Worm (Caenorhabditis elegans) whole organism, L4/young adult: ENCODE data around the gene F38B7.11.

ENCODE experiments used
- W03F9.2 ChIP-seq: fragments of 150-350 bp; optimal IDR thresholded peaks from 2 replicates; lab custom pipeline; 2014; ENCODE audit warnings: missing biosample characterization, missing genetic modification characterization
- dao-5 ChIP-seq: sonication (generic microtip); optimal IDR thresholded peaks from 2 replicates; lab custom pipeline; 2016; ENCODE audit warnings: missing genotype, missing genetic modification characterization, moderate library complexity, missing compliant biosample characterization
- him-1 ChIP-seq: sonication (generic microtip); optimal IDR thresholded peaks from 2 replicates; lab custom pipeline; 2016; ENCODE audit warnings: missing genotype, missing genetic modification reagents, missing genetic modification characterization, missing compliant biosample characterization

The F38B7.11 gene

ce11 chrV:11521448-11521847 is 25.4 kb upstream of the F38B7.11 start, which contains the start of gene pafo-1:
TSS of gene pafo-1 (plus strand) at chrV:11521703.
- TF ChIP-seq him-1 (tag; lab: Kevin White, UChicago) (peak; percentile 12), W03F9.2 (tag; lab: Kevin White, UChicago) (peak; percentile 85), dao-5 (no peak)

- TF ChIP-seq him-1 (tag; lab: Kevin White, UChicago) (no peak), W03F9.2 (tag; lab: Kevin White, UChicago) (no peak), dao-5 (no peak)
These were observed 21.6 kb upstream of the F38B7.11 start for ce11 chrV:11525338-11525737.

ce11 chrV:11526927-11527491 is 19.9 kb upstream of the F38B7.11 start:
- TF ChIP-seq W03F9.2 (tag; lab: Kevin White, UChicago), result no peak

- TF ChIP-seq dao-5 (no peak), him-1 (tag; lab: Kevin White, UChicago) (no peak), W03F9.2 (tag; lab: Kevin White, UChicago) (no peak)
These were observed 19.4 kb upstream of the F38B7.11 start, which contains the start of gene ccch-1 for ce11 chrV:11527531-11527930. TSS of gene ccch-1 (plus strand) at chrV:11527831.

- TF ChIP-seq W03F9.2 (tag; lab: Kevin White, UChicago) (no peak), him-1 (tag; lab: Kevin White, UChicago) (no peak), dao-5 (no peak)
These were observed 18.1 kb upstream of the F38B7.11 start for ce11 chrV:11528633-11529327.

ce11 chrV:11529541-11529940 is 17.4 kb upstream of the F38B7.11 start:
- no peak for TF ChIP-seq W03F9.2 (tag; lab: Kevin White, UChicago)
- no peak for TF ChIP-seq him-1 (tag; lab: Kevin White, UChicago)

ce11 chrV:11531100-11531499 is 15.8 kb upstream of the F38B7.11 start:
- no peak for TF ChIP-seq W03F9.2 (tag; lab: Kevin White, UChicago)

- TF ChIP-seq dao-5 (peak; percentile 43), him-1 (tag; lab: Kevin White, UChicago) (no peak), W03F9.2 (tag; lab: Kevin White, UChicago) (peak; percentile 23)
These were observed 14.9 kb upstream of the F38B7.11 start for ce11 chrV:11531831-11532534.

ce11 chrV:11532535-11532853 is 14.4 kb upstream of the F38B7.11 start:
- no peak for TF ChIP-seq dao-5
- no peak for TF ChIP-seq him-1 (tag; lab: Kevin White, UChicago)
- TF ChIP-seq W03F9.2 (tag; lab: Kevin White, UChicago), result no peak

ce11 chrV:11532964-11533363 is 13.9 kb upstream of the F38B7.11 start:
- TF ChIP-seq him-1 (tag; lab: Kevin White, UChicago) (no peak), dao-5 (no peak), W03F9.2 (tag; lab: Kevin White, UChicago) (no peak)

ce11 chrV:11533365-11533949 is 13.4 kb upstream of the F38B7.11 start:
- TF ChIP-seq W03F9.2 (tag; lab: Kevin White, UChicago) (no peak), dao-5 (no peak), him-1 (tag; lab: Kevin White, UChicago) (no peak)

- TF ChIP-seq him-1 (tag; lab: Kevin White, UChicago) (no peak), W03F9.2 (tag; lab: Kevin White, UChicago) (no peak), dao-5 (no peak)
These were observed 12.3 kb upstream of the F38B7.11 start for ce11 chrV:11534495-11535189.

- no peak for TF ChIP-seq him-1 (tag; lab: Kevin White, UChicago)
- TF ChIP-seq W03F9.2 (tag; lab: Kevin White, UChicago), result peak; percentile 40
These were observed 11.3 kb upstream of the F38B7.11 start for ce11 chrV:11535504-11536062.
